Fruit fly (Drosophila melanogaster) whole organism, adult: ENCODE results near the gene cav.

ENCODE experiments used
- CG11617 ChIP-seq: fragments of 200-800 bp; sonication (Bioruptor generic); optimal IDR thresholded peaks from 2 replicates; lab custom pipeline; 2017; ENCODE audit warnings: mild to moderate bottlenecking, missing biosample characterization, missing genetic modification reagents, missing genetic modification characterization
- CG12768 ChIP-seq: fragments of 200-800 bp; sonication (Bioruptor generic); optimal IDR thresholded peaks from 2 replicates; lab custom pipeline; 2017; ENCODE audit warnings: missing biosample characterization, missing genetic modification characterization, mild to moderate bottlenecking, moderate library complexity, missing genetic modification reagents
- CG14711 ChIP-seq: fragments of 200-800 bp; sonication (Bioruptor generic); optimal IDR thresholded peaks from 2 replicates; lab custom pipeline; 2018; ENCODE audit warnings: missing biosample characterization, mild to moderate bottlenecking, missing genetic modification characterization, moderate library complexity
- CG1620 ChIP-seq: fragments of 200-800 bp; sonication (Bioruptor generic); optimal IDR thresholded peaks from 2 replicates; lab custom pipeline; 2016; ENCODE audit warnings: missing biosample characterization, missing genetic modification characterization
- CG33017 ChIP-seq: fragments of 200-800 bp; sonication (Bioruptor generic); optimal IDR thresholded peaks from 2 replicates; lab custom pipeline; 2018; ENCODE audit warnings: missing biosample characterization, mild to moderate bottlenecking, missing genetic modification characterization, moderate library complexity
- CG5204 ChIP-seq: fragments of 200-800 bp; sonication (Bioruptor generic); optimal IDR thresholded peaks from 2 replicates; lab custom pipeline; 2016; ENCODE audit warnings: missing biosample characterization, missing genetic modification characterization
- CG7045 ChIP-seq: fragments of 200-800 bp; sonication (Bioruptor generic); optimal IDR thresholded peaks from 2 replicates; lab custom pipeline; 2017; ENCODE audit warnings: missing biosample characterization, mild to moderate bottlenecking, missing genetic modification characterization
- CG7101 ChIP-seq: fragments of 200-800 bp; sonication (Bioruptor generic); optimal IDR thresholded peaks from 2 replicates; lab custom pipeline; 2018; ENCODE audit warnings: missing biosample characterization, mild to moderate bottlenecking, missing genetic modification characterization, moderate library complexity
- Clk ChIP-seq: fragments of 200-800 bp; sonication (Bioruptor generic); optimal IDR thresholded peaks from 2 replicates; lab custom pipeline; 2017; ENCODE audit warnings: missing biosample characterization, missing genetic modification characterization
- Crg-1 ChIP-seq: fragments of 200-800 bp; sonication (Bioruptor generic); optimal IDR thresholded peaks from 2 replicates; lab custom pipeline; 2016; ENCODE audit warnings: missing biosample characterization, missing genetic modification characterization
- Hr96 ChIP-seq: fragments of 200-800 bp; sonication (Bioruptor generic); optimal IDR thresholded peaks from 2 replicates; lab custom pipeline; 2016; ENCODE audit warnings: missing biosample characterization, missing genetic modification characterization
- Mnt ChIP-seq: fragments of 200-800 bp; sonication (Bioruptor generic); optimal IDR thresholded peaks from 2 replicates; lab custom pipeline; 2016; ENCODE audit warnings: missing biosample characterization, mild to moderate bottlenecking, missing genetic modification characterization
- bab1 ChIP-seq: fragments of 200-800 bp; sonication (Bioruptor generic); optimal IDR thresholded peaks from 3 replicates; lab custom pipeline; 2019; ENCODE audit warnings: missing biosample characterization, mild to moderate bottlenecking, missing genetic modification characterization, moderate library complexity
- cic ChIP-seq: fragments of 200-800 bp; sonication (Bioruptor generic); optimal IDR thresholded peaks from 2 replicates; lab custom pipeline; 2017; ENCODE audit warnings: missing biosample characterization, mild to moderate bottlenecking, missing genetic modification characterization, moderate library complexity
- cnc ChIP-seq, 2 experiments: fragments of >200 bp; optimal IDR thresholded peaks; 2 replicates each; lab custom pipeline; 2017
- kay ChIP-seq: fragments of 200-800 bp; sonication (Bioruptor generic); peaks from one replicate; lab custom pipeline; 2016; ENCODE audit warnings: missing biosample characterization, missing genetic modification characterization, borderline replicate concordance
- ovo ChIP-seq: fragments of 200-800 bp; sonication (Bioruptor generic); optimal IDR thresholded peaks from 2 replicates; lab custom pipeline; 2016; ENCODE audit warnings: missing biosample characterization, missing genetic modification characterization
- pad ChIP-seq: fragments of 200-800 bp; sonication (Bioruptor generic); optimal IDR thresholded peaks from 3 replicates; lab custom pipeline; 2017; ENCODE audit warnings: missing biosample characterization, missing genetic modification characterization, mild to moderate bottlenecking, moderate library complexity, missing genetic modification reagents
- tj ChIP-seq: fragments of 200-800 bp; sonication (Bioruptor generic); optimal IDR thresholded peaks from 3 replicates; lab custom pipeline; 2017; ENCODE audit warnings: missing biosample characterization, mild to moderate bottlenecking, missing genetic modification characterization, moderate library complexity
- toe ChIP-seq: fragments of 200-800 bp; sonication (Bioruptor generic); optimal IDR thresholded peaks from 2 replicates; lab custom pipeline; 2016; ENCODE audit warnings: missing biosample characterization, missing genetic modification characterization

The cav gene

dm6 chr3R:24220845-24221244, at the start of gene cav:
cav (plus strand) TSS chr3R:24221103.
- peak; percentile 41 for TF ChIP-seq ovo (GFP tag; lab: Kevin White, UChicago)
- no peak for TF ChIP-seq Clk (GFP tag; lab: Kevin White, UChicago)
- no peak for TF ChIP-seq CG5204
- TF ChIP-seq CG11617 (GFP tag; lab: Kevin White, UChicago), result no peak

dm6 chr3R:24172379-24172778, 48.5 kb upstream of the cav start, which contains the start of gene CG13606:
CG13606 (plus strand) TSS chr3R:24172628.
- TF ChIP-seq CG5204 (no peak), CG14711 (tag; lab: Kevin White, UChicago) (no peak), tj (no peak), kay (GFP tag; lab: Kevin White, UChicago) (no peak), CG7101 (tag; lab: Kevin White, UChicago) (no peak), ovo (GFP tag; lab: Kevin White, UChicago) (no peak), toe (GFP tag; lab: Kevin White, UChicago) (no peak), Clk (GFP tag; lab: Kevin White, UChicago) (no peak), cic (GFP tag; lab: Kevin White, UChicago) (no peak), Hr96 (no peak), cnc (optimal IDR thresholded peaks at IDR 0.05; lab: Kevin White, UChicago) (no peak)

dm6 chr3R:24186188-24186587, 34.7 kb upstream of the cav start, which contains the start of gene mora:
mora (plus strand) TSS chr3R:24186359.
- no peak for TF ChIP-seq tj
- no peak for TF ChIP-seq Mnt (GFP tag; lab: Kevin White, UChicago)
- TF ChIP-seq CG7045 (GFP tag; lab: Kevin White, UChicago), result no peak
- TF ChIP-seq Clk (GFP tag; lab: Kevin White, UChicago), result no peak

- TF ChIP-seq CG5204 (peak; percentile 87), CG14711 (tag; lab: Kevin White, UChicago) (peak; percentile 65), toe (GFP tag; lab: Kevin White, UChicago) (peak; percentile 85), CG7101 (tag; lab: Kevin White, UChicago) (peak; percentile 65), CG1620 (GFP tag; lab: Kevin White, UChicago) (peak; percentile 85), kay (GFP tag; lab: Kevin White, UChicago) (no peak), Mnt (GFP tag; lab: Kevin White, UChicago) (peak; percentile 70), Clk (GFP tag; lab: Kevin White, UChicago) (no peak), CG12768 (GFP tag; lab: Kevin White, UChicago) (peak; percentile 23), tj (peak; percentile 76), ovo (GFP tag; lab: Kevin White, UChicago) (peak; percentile 45), cic (GFP tag; lab: Kevin White, UChicago) (peak; percentile 18), bab1 (GFP tag; lab: Kevin White, UChicago) (peak; percentile 96), CG33017 (tag; lab: Kevin White, UChicago) (peak; percentile 57), Hr96 (peak; percentile 70), cnc (optimal IDR thresholded peaks at IDR 0.05; lab: Kevin White, UChicago) (no peak), CG7045 (GFP tag; lab: Kevin White, UChicago) (peak; percentile 65), CG11617 (GFP tag; lab: Kevin White, UChicago) (peak; percentile 89), Crg-1 (peak; percentile 68), pad (peak; percentile 41)
These were observed 32.3 kb upstream of the cav start, which contains the start of gene CG5515 for dm6 chr3R:24188619-24189018. CG5515 (minus strand) TSS chr3R:24188896.

dm6 chr3R:24193373-24193879, 27.5 kb upstream of the cav start, which contains the start of the genes SMC6 and CG6204:
SMC6 (minus strand) TSS chr3R:24193423.
CG6204 (plus strand) TSS chr3R:24193832.
- TF ChIP-seq CG7101 (tag; lab: Kevin White, UChicago) (peak; percentile 96), Mnt (GFP tag; lab: Kevin White, UChicago) (peak; percentile 65), Hr96 (peak; percentile 86), ovo (GFP tag; lab: Kevin White, UChicago) (peak; percentile 86), CG7045 (GFP tag; lab: Kevin White, UChicago) (peak; percentile 93), CG5204 (peak; percentile 92), toe (GFP tag; lab: Kevin White, UChicago) (peak; percentile 95), cic (GFP tag; lab: Kevin White, UChicago) (peak; percentile 63), cnc (optimal IDR thresholded peaks at IDR 0.05; lab: Kevin White, UChicago) (no peak), Crg-1 (peak; percentile 85), CG33017 (tag; lab: Kevin White, UChicago) (peak; percentile 94), CG1620 (GFP tag; lab: Kevin White, UChicago) (peak; percentile 85), pad (peak; percentile 76), tj (peak; percentile 81), CG14711 (tag; lab: Kevin White, UChicago) (peak; percentile 92), CG12768 (GFP tag; lab: Kevin White, UChicago) (peak; percentile 90), CG11617 (GFP tag; lab: Kevin White, UChicago) (peak; percentile 92), bab1 (GFP tag; lab: Kevin White, UChicago) (peak; percentile 96), kay (GFP tag; lab: Kevin White, UChicago) (no peak), Clk (GFP tag; lab: Kevin White, UChicago) (peak; percentile 77)

dm6 chr3R:24202723-24203122, 18.2 kb upstream of the cav start:
- TF ChIP-seq CG12768 (GFP tag; lab: Kevin White, UChicago), result no peak
